Fruit fly (Drosophila melanogaster): ENCODE data around the gene Efa6.

Gene Efa6

DNA sequence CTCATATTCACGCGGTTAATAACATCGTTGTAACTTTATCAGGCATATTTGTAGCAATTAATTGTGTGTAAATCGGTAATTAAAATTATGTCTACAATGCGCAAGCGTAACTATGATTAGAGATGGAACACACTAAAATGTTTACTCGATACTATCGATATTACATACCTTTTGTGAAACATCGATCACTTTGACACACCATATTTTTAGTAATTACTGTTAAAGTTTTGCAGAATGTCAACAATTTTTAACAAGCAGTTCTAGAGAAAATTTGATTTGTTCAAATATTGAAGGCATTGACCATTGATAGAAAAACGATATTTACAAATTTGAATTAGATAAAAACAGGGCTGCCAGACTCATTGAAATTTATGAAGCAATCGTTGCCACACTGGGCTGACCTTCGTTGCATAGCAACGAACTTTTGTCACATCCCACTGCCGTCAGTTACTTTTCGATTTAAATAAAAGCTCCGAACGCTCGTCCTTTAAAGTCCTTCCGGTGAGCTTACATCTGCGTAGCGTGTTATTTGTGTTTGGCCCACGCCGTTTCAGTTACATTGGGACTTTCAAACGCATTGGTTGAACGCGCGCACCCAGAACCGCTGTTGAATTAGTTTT, 51.8 kb downstream of the Efa6 start, which contains the start of the genes loco and wake (continued):
- TF ChIP-seq CG1647 (GFP tag; optimal IDR thresholded peaks at IDR 0.05): no peak
- TF ChIP-seq BtbVII (GFP tag; optimal IDR thresholded peaks at IDR 0.05): no peak
- TF ChIP-seq CG7745 (tag; optimal IDR thresholded peaks at IDR 0.05): no peak
- TF ChIP-seq ro (GFP tag; IDR thresholded peaks at IDR 0.05): no peak
- TF ChIP-seq CG2678 (tag; optimal IDR thresholded peaks at IDR 0.05): peak; percentile 7
- TF ChIP-seq Ets65A (GFP tag): peak; percentile 93
- peak; percentile 33 for TF ChIP-seq CG17829 (tag; optimal IDR thresholded peaks at IDR 0.05)
- no peak for TF ChIP-seq caup (GFP tag; optimal IDR thresholded peaks at IDR 0.05; ENCODE audit: severe bottlenecking)
- TF ChIP-seq Ravus (GFP tag; IDR thresholded peaks at IDR 0.05): no peak
- TF ChIP-seq CG31224 (GFP tag; IDR thresholded peaks at IDR 0.05): no peak
- TF ChIP-seq cad (GFP tag; optimal IDR thresholded peaks at IDR 0.05): no peak
- peak; percentile 14 for TF ChIP-seq CG8359 (GFP tag; optimal IDR thresholded peaks at IDR 0.05; ENCODE audit: borderline replicate concordance)
- no peak for TF ChIP-seq sqz (GFP tag; optimal IDR thresholded peaks at IDR 0.05)
- TF ChIP-seq Aef1 (GFP tag; IDR thresholded peaks at IDR 0.05): no peak
- TF ChIP-seq CG8388 (GFP tag; optimal IDR thresholded peaks at IDR 0.05): no peak
- TF ChIP-seq crp (GFP tag; optimal IDR thresholded peaks at IDR 0.05): no peak
- no peak for TF ChIP-seq yki (optimal IDR thresholded peaks at IDR 0.05)
- peak; percentile 1 for TF ChIP-seq CG8944 (GFP tag; optimal IDR thresholded peaks at IDR 0.05)
- no peak for TF ChIP-seq Dad (GFP tag; optimal IDR thresholded peaks at IDR 0.05)
- no peak for TF ChIP-seq Xrp1 (GFP tag; IDR thresholded peaks at IDR 0.05)
- TF ChIP-seq sd (tag; optimal IDR thresholded peaks at IDR 0.05): peak; percentile 70
- TF ChIP-seq Rfx (GFP tag; IDR thresholded peaks at IDR 0.05): 0 out of 2 replicates have a peak, but pooled peaks have one; percentile 35
- no peak for TF ChIP-seq btn (GFP tag; optimal IDR thresholded peaks at IDR 0.05)
- TF ChIP-seq HHEX (GFP tag; optimal IDR thresholded peaks at IDR 0.05): no peak
- no peak for TF ChIP-seq stc (GFP tag; IDR thresholded peaks at IDR 0.05)
- TF ChIP-seq fru (optimal IDR thresholded peaks at IDR 0.05): no peak
- no peak for TF ChIP-seq CG30431 (GFP tag; optimal IDR thresholded peaks at IDR 0.05)
- no peak for TF ChIP-seq tgo (GFP tag; IDR thresholded peaks at IDR 0.05)
- no peak for TF ChIP-seq Sry-β (GFP tag; optimal IDR thresholded peaks at IDR 0.05)
- no peak for TF ChIP-seq ken (GFP tag; IDR thresholded peaks at IDR 0.05)
- TF ChIP-seq psq (GFP tag; optimal IDR thresholded peaks at IDR 0.05): no peak
- TF ChIP-seq ftz-f1 (GFP tag; optimal IDR thresholded peaks at IDR 0.05): no peak
- no peak for TF ChIP-seq CG18599 (GFP tag; optimal IDR thresholded peaks at IDR 0.05)
- no peak for TF ChIP-seq CG2199 (GFP tag; IDR thresholded peaks at IDR 0.05)
- no peak for TF ChIP-seq CG8765 (GFP tag; IDR thresholded peaks at IDR 0.05)
- TF ChIP-seq Meics (GFP tag; optimal IDR thresholded peaks at IDR 0.05): no peak
- TF ChIP-seq CG13894 (tag; optimal IDR thresholded peaks at IDR 0.05): peak; percentile 19
- TF ChIP-seq GATAe (GFP tag; conservative IDR thresholded peaks at IDR 0.05): no peak
- TF ChIP-seq Med (GFP tag): peak; percentile 87
- TF ChIP-seq Hmx (GFP tag; optimal IDR thresholded peaks at IDR 0.05): no peak
- TF ChIP-seq B-H1 (GFP tag; IDR thresholded peaks at IDR 0.05): no peak
- TF ChIP-seq Myb (GFP tag; optimal IDR thresholded peaks at IDR 0.05): peak; percentile 100
- TF ChIP-seq HmgD (GFP tag; optimal IDR thresholded peaks at IDR 0.05): peak; percentile 64
- TF ChIP-seq CG17802 (tag; optimal IDR thresholded peaks at IDR 0.05): no peak
- TF ChIP-seq CG14667 (GFP tag; IDR thresholded peaks at IDR 0.05): no peak
- TF ChIP-seq CG17186 (GFP tag; optimal IDR thresholded peaks at IDR 0.05): peak; percentile 34
- no peak for TF ChIP-seq Gug (GFP tag; IDR thresholded peaks at IDR 0.05)
- TF ChIP-seq onecut (GFP tag; IDR thresholded peaks at IDR 0.05): no peak
- TF ChIP-seq CG4617 (GFP tag; optimal IDR thresholded peaks at IDR 0.05; ENCODE audit: borderline replicate concordance): peak; percentile 79
- no peak for TF ChIP-seq CG8089 (GFP tag; optimal IDR thresholded peaks at IDR 0.05)
- TF ChIP-seq exex (tag; optimal IDR thresholded peaks at IDR 0.05): no peak
- TF ChIP-seq CG1832 (GFP tag; optimal IDR thresholded peaks at IDR 0.05): no peak
